Fruit fly (Drosophila melanogaster): ENCODE data around the gene Srg1.

The Srg1 gene

DNA sequence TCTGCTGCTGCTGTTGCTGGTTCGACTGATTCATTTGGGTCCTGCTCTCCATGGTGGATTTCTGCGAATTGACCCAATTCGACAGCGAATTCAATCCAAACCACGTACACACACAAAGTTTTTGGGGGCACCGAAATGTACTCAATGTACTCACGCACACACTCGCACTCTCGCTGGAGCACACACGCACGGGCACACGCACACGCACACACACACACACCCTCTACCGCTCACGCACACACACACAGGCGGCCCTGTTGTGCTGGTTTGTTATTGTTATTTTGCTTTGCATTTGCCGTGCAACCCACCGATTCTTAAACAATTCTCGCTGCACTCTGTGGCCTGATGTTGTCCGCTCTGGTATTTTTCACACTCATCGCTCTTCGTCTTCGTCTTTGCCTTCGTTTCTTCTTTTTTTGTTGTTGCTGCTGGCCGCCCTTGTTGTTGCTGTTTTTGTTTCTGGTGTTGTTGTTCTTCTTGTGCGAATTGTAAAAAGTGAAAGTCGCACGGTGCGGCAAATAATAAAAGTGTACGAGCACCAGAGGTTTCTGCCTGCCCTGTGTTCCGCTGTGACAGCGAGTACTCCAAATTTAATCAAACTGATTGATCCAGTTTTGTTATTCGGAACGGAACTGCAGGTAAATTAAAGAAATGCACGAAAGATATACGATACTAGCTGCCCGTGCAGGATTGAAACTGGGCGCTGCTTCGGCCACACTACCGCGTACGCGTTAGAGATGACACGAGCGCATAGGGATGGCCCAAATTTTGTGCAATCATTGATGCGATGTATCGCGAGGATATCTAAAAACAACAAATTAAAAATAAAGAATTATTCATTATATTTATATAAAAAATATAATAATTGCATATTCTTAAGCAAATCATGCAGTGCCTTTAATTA lies 11.7 kb upstream of the Srg1 start, which contains the start of gene CG3744 (continued):
- peak; percentile 91 for TF ChIP-seq CG1233 (GFP tag; optimal IDR thresholded peaks at IDR 0.05)
- TF ChIP-seq CG4854 (GFP tag; optimal IDR thresholded peaks at IDR 0.05): no peak
- TF ChIP-seq CG9876 (GFP tag; optimal IDR thresholded peaks at IDR 0.05): peak; percentile 41
- TF ChIP-seq caup (GFP tag; optimal IDR thresholded peaks at IDR 0.05; ENCODE audit: severe bottlenecking): peak; percentile 93
- TF ChIP-seq CG12104 (GFP tag; optimal IDR thresholded peaks at IDR 0.05): peak; percentile 77
- TF ChIP-seq CG10209 (GFP tag; optimal IDR thresholded peaks at IDR 0.05): peak; percentile 91
- peak; percentile 58 for TF ChIP-seq org-1 (GFP tag; optimal IDR thresholded peaks at IDR 0.05)
- TF ChIP-seq klu (GFP tag; IDR thresholded peaks at IDR 0.05): peak; percentile 84
- TF ChIP-seq Meics (GFP tag; optimal IDR thresholded peaks at IDR 0.05): peak; percentile 93
- peak; percentile 73 for TF ChIP-seq danr (GFP tag; IDR thresholded peaks at IDR 0.05)
- no peak for TF ChIP-seq D (optimal IDR thresholded peaks at IDR 0.05)
- TF ChIP-seq D (GFP tag; optimal IDR thresholded peaks at IDR 0.05): peak; percentile 76
- TF ChIP-seq CG14050 (GFP tag; IDR thresholded peaks at IDR 0.05): peak; percentile 86
- TF ChIP-seq CG9437 (GFP tag; optimal IDR thresholded peaks at IDR 0.05): peak; percentile 54
- TF ChIP-seq Sox102F (GFP tag; optimal IDR thresholded peaks at IDR 0.05): peak; percentile 90
- peak; percentile 54 for TF ChIP-seq Spps (tag; optimal IDR thresholded peaks at IDR 0.05)
- TF ChIP-seq CG18262 (tag; optimal IDR thresholded peaks at IDR 0.05): peak; percentile 89
- TF ChIP-seq Blimp-1 (GFP tag; optimal IDR thresholded peaks at IDR 0.05): peak; percentile 95
- TF ChIP-seq ato (GFP tag; IDR thresholded peaks at IDR 0.05; ENCODE audit: partially characterized antibody): peak; percentile 77
- peak; percentile 93 for TF ChIP-seq lmd (GFP tag; IDR thresholded peaks at IDR 0.05)
- TF ChIP-seq pnt (GFP tag; optimal IDR thresholded peaks at IDR 0.05): peak; percentile 82
- TF ChIP-seq eve (GFP tag; optimal IDR thresholded peaks at IDR 0.05): no peak
- peak; percentile 87 for TF ChIP-seq esg (GFP tag; conservative IDR thresholded peaks at IDR 0.05)
- TF ChIP-seq NC2α (GFP tag; optimal IDR thresholded peaks at IDR 0.05): peak; percentile 45
- peak; percentile 85 for TF ChIP-seq dmrt99B (tag; optimal IDR thresholded peaks at IDR 0.05)
- peak; percentile 82 for TF ChIP-seq Atf6 (GFP tag; IDR thresholded peaks at IDR 0.05)
- TF ChIP-seq CG7963 (GFP tag; IDR thresholded peaks at IDR 0.05; ENCODE audit: partially characterized antibody): peak; percentile 93
- peak; percentile 19 for TF ChIP-seq TFAM (GFP tag; optimal IDR thresholded peaks at IDR 0.05)
- peak; percentile 55 for TF ChIP-seq Jarid2 (GFP tag; optimal IDR thresholded peaks at IDR 0.05)
- no peak for TF ChIP-seq Asciz (GFP tag; optimal IDR thresholded peaks at IDR 0.05)
- TF ChIP-seq CG32772 (GFP tag; IDR thresholded peaks at IDR 0.05): peak; percentile 93
- peak; percentile 89 for TF ChIP-seq CG31441 (GFP tag; IDR thresholded peaks at IDR 0.05)
- TF ChIP-seq Optix (GFP tag; IDR thresholded peaks at IDR 0.05): peak; percentile 87
- peak; percentile 94 for TF ChIP-seq CG2712 (tag; optimal IDR thresholded peaks at IDR 0.05)
- TF ChIP-seq slbo (GFP tag; IDR thresholded peaks at IDR 0.05): peak; percentile 99
- TF ChIP-seq Ssrp (tag; optimal IDR thresholded peaks at IDR 0.05): peak; percentile 88
- TF ChIP-seq oc (tag; optimal IDR thresholded peaks at IDR 0.05): peak; percentile 78
- TF ChIP-seq nau (GFP tag; optimal IDR thresholded peaks at IDR 0.05): no peak
- peak; percentile 94 for TF ChIP-seq vnd (GFP tag; IDR thresholded peaks at IDR 0.05; ENCODE audit: partially characterized antibody)
- TF ChIP-seq jing (GFP tag; optimal IDR thresholded peaks at IDR 0.05): peak; percentile 62
- peak; percentile 90 for TF ChIP-seq az2 (GFP tag; optimal IDR thresholded peaks at IDR 0.05)
- TF ChIP-seq CG17385 (GFP tag; optimal IDR thresholded peaks at IDR 0.05): peak; percentile 80
- TF ChIP-seq Taf1 (GFP tag; IDR thresholded peaks at IDR 0.05): peak; percentile 87
- no peak for TF ChIP-seq CG14965 (GFP tag; optimal IDR thresholded peaks at IDR 0.05; ENCODE audit: borderline replicate concordance)
- TF ChIP-seq shn (GFP tag; optimal IDR thresholded peaks at IDR 0.05): peak; percentile 80
- peak; percentile 49; the same call in 1 of the 2 replicates for TF ChIP-seq sim (GFP tag; IDR thresholded peaks at IDR 0.05)
- peak; percentile 39 for TF ChIP-seq Side (GFP tag; optimal IDR thresholded peaks at IDR 0.05)
- TF ChIP-seq ssp (GFP tag; IDR thresholded peaks at IDR 0.05): peak; percentile 86

All from whole organism, embryonic.